Fruit fly (Drosophila melanogaster): Measurements from ENCODE around the gene TwdlH.

dm6 chr3R:26631334-26631919 is 2.1 kb upstream of the TwdlH start, which contains the start of gene TwdlN:
- TF ChIP-seq CG7368 (GFP tag; optimal IDR thresholded peaks at IDR 0.05) (no peak), dac (GFP tag; optimal IDR thresholded peaks at IDR 0.05) (no peak), CG1621 (tag; optimal IDR thresholded peaks at IDR 0.05) (no peak), acj6 (GFP tag; optimal IDR thresholded peaks at IDR 0.05) (no peak), CG31627 (GFP tag; optimal IDR thresholded peaks at IDR 0.05) (no peak), Hr39 (GFP tag; optimal IDR thresholded peaks at IDR 0.05) (no peak), CG8632 (GFP tag; optimal IDR thresholded peaks at IDR 0.05) (no peak), CG6808 (GFP tag; optimal IDR thresholded peaks at IDR 0.05) (no peak), Blimp-1 (GFP tag; optimal IDR thresholded peaks at IDR 0.05) (no peak), Ets21C (GFP tag; optimal IDR thresholded peaks at IDR 0.05) (no peak)
